Fruit fly (Drosophila melanogaster) whole organism, adult: ENCODE results near the gene croc.

Source experiments
- Crg-1 ChIP-seq: fragments of 200-800 bp; sonication (Bioruptor generic); optimal IDR thresholded peaks from 2 replicates; lab custom pipeline; 2016; ENCODE audit warnings: missing biosample characterization, missing genetic modification characterization
- ovo ChIP-seq: fragments of 200-800 bp; sonication (Bioruptor generic); optimal IDR thresholded peaks from 2 replicates; lab custom pipeline; 2016; ENCODE audit warnings: missing biosample characterization, missing genetic modification characterization
- toe ChIP-seq: fragments of 200-800 bp; sonication (Bioruptor generic); optimal IDR thresholded peaks from 2 replicates; lab custom pipeline; 2016; ENCODE audit warnings: missing biosample characterization, missing genetic modification characterization

DNA sequence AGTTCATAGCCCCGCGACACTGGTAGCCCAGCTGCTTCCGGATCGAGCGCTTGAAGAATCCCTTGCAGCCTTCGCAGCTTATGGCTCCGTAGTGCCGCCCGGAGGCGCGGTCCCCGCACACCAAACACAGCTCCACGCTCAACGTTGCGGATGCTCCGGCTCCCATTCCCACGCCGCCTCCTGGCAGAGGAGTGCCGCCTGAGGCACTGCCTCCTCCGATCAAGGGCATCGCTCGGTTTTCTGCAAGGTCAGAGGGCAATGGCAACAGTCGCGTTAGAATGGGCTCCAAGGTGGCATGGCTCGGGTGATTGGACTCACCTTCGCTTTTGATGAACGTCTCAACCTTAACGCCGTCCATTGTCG, 20.2 kb upstream of the croc start:
- no peak for TF ChIP-seq ovo (GFP tag; lab: Kevin White, UChicago)
- TF ChIP-seq Crg-1 = no peak
- TF ChIP-seq toe (GFP tag; lab: Kevin White, UChicago) = no peak
